Fruit fly (Drosophila melanogaster): ENCODE measurements around the gene Ggt-1.

The Ggt-1 gene

dm6 chrX:18467881-18468280 is 44.4 kb downstream of the Ggt-1 start (continued):
- no peak for TF ChIP-seq peb (GFP tag; IDR thresholded peaks at IDR 0.05)
- no peak for TF ChIP-seq CG7786 (GFP tag; optimal IDR thresholded peaks at IDR 0.05)
- no peak for TF ChIP-seq CG5953 (GFP tag; IDR thresholded peaks at IDR 0.05)
- no peak for TF ChIP-seq Chrac-16 (GFP tag; optimal IDR thresholded peaks at IDR 0.05)
- no peak for TF ChIP-seq Opbp (GFP tag; IDR thresholded peaks at IDR 0.05; ENCODE audit: partially characterized antibody)
- no peak for TF ChIP-seq Myb (GFP tag; optimal IDR thresholded peaks at IDR 0.05)
- peak; percentile 60; the same call in 1 of the 3 replicates for TF ChIP-seq CG11456 (GFP tag; IDR thresholded peaks at IDR 0.05)
- TF ChIP-seq ro (GFP tag; IDR thresholded peaks at IDR 0.05), result no peak
- TF ChIP-seq CG1529 (GFP tag; optimal IDR thresholded peaks at IDR 0.05), result no peak
- no peak for TF ChIP-seq CG16779 (GFP tag; IDR thresholded peaks at IDR 0.05)
- no peak for TF ChIP-seq CG12769 (tag; optimal IDR thresholded peaks at IDR 0.05)
- TF ChIP-seq CG18476 (GFP tag; optimal IDR thresholded peaks at IDR 0.05), result no peak
- no peak for TF ChIP-seq Bdp1 (GFP tag; optimal IDR thresholded peaks at IDR 0.05)
- no peak for TF ChIP-seq CG11398 (GFP tag; optimal IDR thresholded peaks at IDR 0.05)
- no peak for TF ChIP-seq CG18011 (GFP tag; optimal IDR thresholded peaks at IDR 0.05)
- no peak for TF ChIP-seq pita (GFP tag; optimal IDR thresholded peaks at IDR 0.05)
- TF ChIP-seq GATAe (GFP tag; conservative IDR thresholded peaks at IDR 0.05), result no peak
- TF ChIP-seq Xrp1 (GFP tag; IDR thresholded peaks at IDR 0.05), result no peak
- TF ChIP-seq crp (GFP tag; optimal IDR thresholded peaks at IDR 0.05), result no peak
- TF ChIP-seq CG4282 (GFP tag; optimal IDR thresholded peaks at IDR 0.05), result no peak
- peak; percentile 86 for TF ChIP-seq Med (GFP tag)
- TF ChIP-seq CG18619 (GFP tag; optimal IDR thresholded peaks at IDR 0.05), result no peak
- peak; percentile 45 for TF ChIP-seq CG7839 (tag; optimal IDR thresholded peaks at IDR 0.05)
- peak; percentile 54 for TF ChIP-seq Ptx1 (GFP tag; IDR thresholded peaks at IDR 0.05)
- TF ChIP-seq pan (optimal IDR thresholded peaks at IDR 0.05), result no peak
- TF ChIP-seq pan (GFP tag; optimal IDR thresholded peaks at IDR 0.05 in 1 of 2, IDR thresholded peaks at IDR 0.05 in 1 of 2), result peak in 1 of 2 experiments; percentile 58
- no peak for TF ChIP-seq CG14050 (GFP tag; IDR thresholded peaks at IDR 0.05)
- TF ChIP-seq CG13894 (tag; optimal IDR thresholded peaks at IDR 0.05), result no peak
- TF ChIP-seq CG30431 (GFP tag; optimal IDR thresholded peaks at IDR 0.05), result no peak
- TF ChIP-seq CG9797 (GFP tag; optimal IDR thresholded peaks at IDR 0.05), result no peak
- TF ChIP-seq pb (GFP tag; optimal IDR thresholded peaks at IDR 0.05), result no peak
- TF ChIP-seq Doc2 (GFP tag; IDR thresholded peaks at IDR 0.05), result no peak
- TF ChIP-seq CG3163 (GFP tag; optimal IDR thresholded peaks at IDR 0.05), result no peak
- no peak for TF ChIP-seq nerfin-2 (GFP tag; IDR thresholded peaks at IDR 0.05; ENCODE audit: partially characterized antibody)
- no peak for TF ChIP-seq p53 (GFP tag; optimal IDR thresholded peaks at IDR 0.05)
- TF ChIP-seq run (tag; optimal IDR thresholded peaks at IDR 0.05), result no peak
- no peak for TF ChIP-seq hkb (optimal IDR thresholded peaks at IDR 0.05)
- TF ChIP-seq hkb (GFP tag; IDR thresholded peaks at IDR 0.05), result peak; percentile 60
- peak; percentile 32 for TF ChIP-seq CG3281 (GFP tag; optimal IDR thresholded peaks at IDR 0.05)
- no peak for TF ChIP-seq zen2 (GFP tag; IDR thresholded peaks at IDR 0.05; ENCODE audit: partially characterized antibody)
- no peak for TF ChIP-seq Fer2 (tag; optimal IDR thresholded peaks at IDR 0.05)
- TF ChIP-seq nmo (GFP tag; optimal IDR thresholded peaks at IDR 0.05), result no peak
- TF ChIP-seq E2f2 (GFP tag; IDR thresholded peaks at IDR 0.05), result no peak
- TF ChIP-seq esg (GFP tag; conservative IDR thresholded peaks at IDR 0.05), result no peak
- no peak for TF ChIP-seq ssp (GFP tag; IDR thresholded peaks at IDR 0.05)
- TF ChIP-seq Kr (GFP tag; optimal IDR thresholded peaks at IDR 0.05), result no peak
- no peak for TF ChIP-seq CG42726 (GFP tag; IDR thresholded peaks at IDR 0.05; ENCODE audit: partially characterized antibody)
- no peak for TF ChIP-seq CG16813 (GFP tag; IDR thresholded peaks at IDR 0.05; ENCODE audit: partially characterized antibody)
- no peak for TF ChIP-seq CG10462 (GFP tag; optimal IDR thresholded peaks at IDR 0.05)
- TF ChIP-seq lola (GFP tag; optimal IDR thresholded peaks at IDR 0.05), result no peak
- no peak for TF ChIP-seq ara (GFP tag; IDR thresholded peaks at IDR 0.05)
- no peak for TF ChIP-seq dm (GFP tag; optimal IDR thresholded peaks at IDR 0.05)

Data from whole organism, embryonic.